Fruit fly (Drosophila melanogaster): ENCODE results near the gene msn.

dm6 chr3L:2548932-2549331 lies 37.4 kb downstream of the msn start:
- TF ChIP-seq pdm3 (GFP tag; optimal IDR thresholded peaks at IDR 0.05) (peak; percentile 46), net (GFP tag; optimal IDR thresholded peaks at IDR 0.05) (no peak), Gug (GFP tag; IDR thresholded peaks at IDR 0.05) (no peak), dsx (GFP tag; optimal IDR thresholded peaks at IDR 0.05; ENCODE audit: poor library complexity, severe bottlenecking) (peak; percentile 25), CG1621 (tag; optimal IDR thresholded peaks at IDR 0.05) (peak; percentile 25), CG10631 (GFP tag; optimal IDR thresholded peaks at IDR 0.05) (peak; percentile 47), Sox15 (GFP tag; optimal IDR thresholded peaks at IDR 0.05) (no peak), Blimp-1 (GFP tag; optimal IDR thresholded peaks at IDR 0.05) (no peak)
